Worm (Caenorhabditis elegans): ENCODE measurements around the gene cdc-50.B.

cdc-50.B gene

ce11 chrIV:8792808-8793207 lies 28.1 kb downstream of the cdc-50.B start, which contains the start of gene C33D9.3:
C33D9.3 (minus strand) TSS chrIV:8792908.
- TF ChIP-seq madf-10 (tag; optimal IDR thresholded peaks at IDR 0.05) (no peak), Y67H2A.10 (GFP tag; conservative IDR thresholded peaks at IDR 0.05) (no peak), F33H1.4 (GFP tag; IDR thresholded peaks at IDR 0.05) (no peak), lin-35 (GFP tag; optimal IDR thresholded peaks at IDR 0.05) (no peak), F39B2.1 (GFP tag; IDR thresholded peaks at IDR 0.05) (no peak), him-1 (tag; optimal IDR thresholded peaks at IDR 0.05) (no peak), hsf-1 (GFP tag; IDR thresholded peaks at IDR 0.05) (no peak), Y53F4B.3 (GFP tag; IDR thresholded peaks at IDR 0.05) (no peak)

DNA sequence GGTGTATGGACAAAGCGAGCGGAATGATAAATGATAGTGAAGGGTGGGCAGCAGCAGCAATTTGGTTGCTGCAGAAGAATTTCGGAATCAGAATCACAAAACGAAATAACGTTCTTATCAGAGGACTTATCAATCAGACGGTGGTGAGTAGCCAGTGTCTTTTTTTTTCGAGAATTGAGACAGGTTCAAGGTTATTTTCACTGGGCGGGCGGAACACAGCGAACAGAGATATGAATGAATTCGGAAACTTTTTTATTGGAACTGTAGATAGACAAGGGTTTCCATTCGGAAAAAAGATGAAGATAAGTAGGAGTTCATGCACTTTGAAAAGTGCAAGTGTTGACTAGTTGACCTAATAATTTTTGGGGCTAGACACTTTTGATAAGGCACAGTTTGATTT lies 28.6 kb downstream of the cdc-50.B start:
- 0 out of 2 replicates have a peak, but pooled peaks have one; percentile 21 for TF ChIP-seq dox-1 (GFP tag; IDR thresholded peaks at IDR 0.05)
- TF ChIP-seq akir-1 (GFP tag; optimal IDR thresholded peaks at IDR 0.05): no peak
- TF ChIP-seq nhr-90 (tag; optimal IDR thresholded peaks at IDR 0.05): no peak
- TF ChIP-seq bed-1 (GFP tag; IDR thresholded peaks at IDR 0.05): no peak
- no peak for TF ChIP-seq ceh-27 (GFP tag; optimal IDR thresholded peaks at IDR 0.05)
- TF ChIP-seq pha-4 (tag; optimal IDR thresholded peaks at IDR 0.05): no peak
- no peak for TF ChIP-seq B0336.3 (GFP tag; IDR thresholded peaks at IDR 0.05)
- no peak for TF ChIP-seq rpc-1 (optimal IDR thresholded peaks at IDR 0.05)
- TF ChIP-seq rpc-1 (tag; optimal IDR thresholded peaks at IDR 0.05): no peak
- TF ChIP-seq lin-40 (tag; optimal IDR thresholded peaks at IDR 0.05): peak; percentile 17
- TF ChIP-seq tbp1 (GFP tag; optimal IDR thresholded peaks at IDR 0.05): no peak
- TF ChIP-seq F22D6.2 (tag; optimal IDR thresholded peaks at IDR 0.05): no peak
- TF ChIP-seq lsy-27 (tag; optimal IDR thresholded peaks at IDR 0.05; ENCODE audit: borderline replicate concordance, insufficient read depth): no peak
- TF ChIP-seq F33H1.4 (GFP tag; IDR thresholded peaks at IDR 0.05): no peak
- TF ChIP-seq mel-28 (tag; optimal IDR thresholded peaks at IDR 0.05; ENCODE audit: borderline replicate concordance): no peak
- peak; percentile 94 for TF ChIP-seq nhr-80 (tag; optimal IDR thresholded peaks at IDR 0.05)
- no peak for TF ChIP-seq T07F8.4 (tag; optimal IDR thresholded peaks at IDR 0.05)
- no peak for TF ChIP-seq hlh-12 (tag; optimal IDR thresholded peaks at IDR 0.05)
- TF ChIP-seq mes-4 (tag; optimal IDR thresholded peaks at IDR 0.05): no peak
- no peak for TF ChIP-seq madf-10 (tag; optimal IDR thresholded peaks at IDR 0.05)
- no peak for TF ChIP-seq B0019.2 (GFP tag; conservative IDR thresholded peaks at IDR 0.05)
- no peak for TF ChIP-seq snpc-1.3 (tag; optimal IDR thresholded peaks at IDR 0.05; ENCODE audit: insufficient read depth)
- no peak for TF ChIP-seq ets-4 (GFP tag; optimal IDR thresholded peaks at IDR 0.05)
- no peak for TF ChIP-seq tlf-1 (GFP tag; optimal IDR thresholded peaks at IDR 0.05)
- no peak for TF ChIP-seq ztf-28 (GFP tag; IDR thresholded peaks at IDR 0.05)
- no peak for TF ChIP-seq rec-8 (tag; optimal IDR thresholded peaks at IDR 0.05)
- TF ChIP-seq zim-3 (tag; optimal IDR thresholded peaks at IDR 0.05): no peak
- no peak for TF ChIP-seq efl-1 (GFP tag; optimal IDR thresholded peaks at IDR 0.05)
- peak; percentile 41 for TF ChIP-seq ztf-26 (tag; optimal IDR thresholded peaks at IDR 0.05)
- no peak for TF ChIP-seq hrde-1 (tag; optimal IDR thresholded peaks at IDR 0.05; ENCODE audit: borderline replicate concordance)
- no peak for TF ChIP-seq K11D2.4 (GFP tag; IDR thresholded peaks at IDR 0.05)
- TF ChIP-seq dpl-1 (GFP tag; optimal IDR thresholded peaks at IDR 0.05): no peak
- TF ChIP-seq bed-2 (GFP tag; IDR thresholded peaks at IDR 0.05): no peak
- TF ChIP-seq mxl-1 (tag; optimal IDR thresholded peaks at IDR 0.05): no peak

Measured in whole organism, young adult.